Worm (Caenorhabditis elegans) whole organism, L3 larva: ENCODE data around the gene sph-1.

ENCODE experiments used
- R02D3.7 ChIP-seq: fragments of 150-350 bp; optimal IDR thresholded peaks from 2 replicates; lab custom pipeline; 2014; ENCODE audit warnings: missing biosample characterization, missing genetic modification characterization
- egl-27 ChIP-seq: sonication (generic microtip); optimal IDR thresholded peaks from 4 replicates; lab custom pipeline; 2017; ENCODE audit warnings: missing biosample characterization, missing genetic modification reagents, missing genetic modification characterization
- fkh-10 ChIP-seq: sonication (generic microtip); optimal IDR thresholded peaks from 2 replicates; lab custom pipeline; 2017; ENCODE audit warnings: missing biosample characterization, missing genetic modification reagents, missing genetic modification characterization
- fos-1 ChIP-seq: fragments of 150-350 bp; optimal IDR thresholded peaks from 2 replicates; lab custom pipeline; 2014; ENCODE audit warnings: missing biosample characterization, missing genetic modification characterization
- mdl-1 ChIP-seq: fragments of 150-350 bp; optimal IDR thresholded peaks from 2 replicates; lab custom pipeline; 2014; ENCODE audit warnings: missing biosample characterization, missing genetic modification characterization
- nhr-237 ChIP-seq: fragments of 150-350 bp; optimal IDR thresholded peaks from 2 replicates; lab custom pipeline; 2014; ENCODE audit warnings: missing biosample characterization, missing genetic modification characterization
- snpc-4 ChIP-seq: fragments of 150-350 bp; optimal IDR thresholded peaks from 2 replicates; lab custom pipeline; 2014; ENCODE audit warnings: missing biosample characterization, missing genetic modification characterization
- unc-62 ChIP-seq: fragments of 150-350 bp; sonication (generic microtip); optimal IDR thresholded peaks from 4 replicates; lab custom pipeline; 2014; ENCODE audit warnings: missing biosample characterization, missing genetic modification reagents, missing genetic modification characterization

DNA sequence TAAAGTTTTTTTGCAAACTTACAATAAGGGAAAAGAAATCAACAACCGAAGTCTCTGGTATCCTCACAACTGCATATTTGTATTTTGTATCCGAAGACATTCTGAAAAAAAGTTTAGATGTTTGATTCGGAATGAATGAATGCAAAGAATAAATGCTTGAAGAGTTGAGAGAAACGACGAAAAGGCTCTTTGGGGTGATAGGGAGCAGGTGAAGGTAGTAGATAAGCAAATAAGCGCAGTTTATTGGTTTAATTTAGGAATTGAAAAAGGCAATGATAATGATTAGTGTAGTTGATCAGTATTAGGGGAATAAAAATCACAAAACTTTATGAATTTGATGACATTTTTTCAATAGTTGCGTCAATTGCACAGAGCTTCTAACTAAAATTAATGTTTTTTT lies 46.8 kb downstream of the sph-1 start, which contains the start of gene nsy-7:
- no peak for TF ChIP-seq fos-1
- no peak for TF ChIP-seq nhr-237
- no peak for TF ChIP-seq fkh-10 (GFP tag; lab: Kevin White, UChicago)
- TF ChIP-seq unc-62 (GFP tag; lab: Kevin White, UChicago) = no peak
- no peak for TF ChIP-seq snpc-4
- no peak for TF ChIP-seq egl-27
- no peak for TF ChIP-seq R02D3.7 (tag; lab: Kevin White, UChicago)
- TF ChIP-seq mdl-1 (tag; lab: Kevin White, UChicago) = no peak
